Fruit fly (Drosophila melanogaster) whole organism, pupa: ENCODE results near the gene CG4820.

Experiments
- CG10348 ChIP-seq: fragments of 200-800 bp; sonication (Bioruptor generic); IDR thresholded peaks from 2 replicates; pipeline ENCODE4 v1.3.6; 2022; ENCODE audit warnings: missing biosample characterization, missing genetic modification characterization
- CG12605 ChIP-seq: fragments of 200-800 bp; sonication (Bioruptor generic); IDR thresholded peaks from 2 replicates; pipeline ENCODE4 v1.3.6; 2022; ENCODE audit warnings: missing biosample characterization, missing genetic modification characterization
- CG13204 ChIP-seq: fragments of 200-800 bp; sonication (Bioruptor generic); optimal IDR thresholded peaks from 2 replicates; lab custom pipeline; 2018; ENCODE audit warnings: missing biosample characterization, mild to moderate bottlenecking, missing genetic modification characterization, moderate library complexity
- CG14655 ChIP-seq: fragments of 200-800 bp; sonication (Bioruptor generic); optimal IDR thresholded peaks from 3 replicates; lab custom pipeline; 2017; ENCODE audit warnings: mild to moderate bottlenecking, missing biosample characterization, missing genetic modification reagents, missing genetic modification characterization
- CG15710 ChIP-seq: fragments of 200-800 bp; sonication (Bioruptor generic); optimal IDR thresholded peaks from 2 replicates; lab custom pipeline; 2018; ENCODE audit warnings: missing biosample characterization, mild to moderate bottlenecking, missing genetic modification characterization, moderate library complexity
- CG17806 ChIP-seq: fragments of 200-800 bp; sonication (Bioruptor generic); optimal IDR thresholded peaks from 2 replicates; lab custom pipeline; 2018; ENCODE audit warnings: missing biosample characterization, mild to moderate bottlenecking, missing genetic modification characterization, moderate library complexity
- CG32121 ChIP-seq: fragments of 200-800 bp; sonication (Bioruptor generic); IDR thresholded peaks from 2 replicates; pipeline ENCODE4 v1.3.6; 2022; ENCODE audit warnings: missing biosample characterization, missing genetic modification characterization
- CG34367 ChIP-seq: fragments of 200-800 bp; sonication (Bioruptor generic); optimal IDR thresholded peaks from 2 replicates; lab custom pipeline; 2018; ENCODE audit warnings: missing biosample characterization, mild to moderate bottlenecking, missing genetic modification characterization
- CG4496 ChIP-seq: fragments of 200-800 bp; sonication (Bioruptor generic); IDR thresholded peaks from 3 replicates; pipeline ENCODE4 v1.3.6; 2022; ENCODE audit warnings: missing biosample characterization, missing genetic modification characterization
- CG8159 ChIP-seq: fragments of 200-800 bp; sonication (Bioruptor generic); optimal IDR thresholded peaks from 3 replicates; lab custom pipeline; 2018; ENCODE audit warnings: missing biosample characterization, mild to moderate bottlenecking, missing genetic modification characterization, moderate library complexity
- CG8301 ChIP-seq: fragments of 200-800 bp; sonication (Bioruptor generic); optimal IDR thresholded peaks from 2 replicates; lab custom pipeline; 2018; ENCODE audit warnings: missing biosample characterization, mild to moderate bottlenecking, missing genetic modification characterization
- CG9948 ChIP-seq: fragments of 200-800 bp; sonication (Bioruptor generic); optimal IDR thresholded peaks from 2 replicates; lab custom pipeline; 2018; ENCODE audit warnings: missing biosample characterization, mild to moderate bottlenecking, missing genetic modification characterization, moderate library complexity
- D1 ChIP-seq: fragments of 200-800 bp; sonication (Bioruptor generic); optimal IDR thresholded peaks from 2 replicates; lab custom pipeline; 2018; ENCODE audit warnings: missing biosample characterization, mild to moderate bottlenecking, missing genetic modification characterization, moderate library complexity
- EcR ChIP-seq: fragments of 200-800 bp; sonication (Bioruptor generic); optimal IDR thresholded peaks from 3 replicates; lab custom pipeline; 2019; ENCODE audit warnings: missing biosample characterization, missing genetic modification characterization, mild to moderate bottlenecking, moderate library complexity, missing genetic modification reagents
- Ets98B ChIP-seq: fragments of 200-800 bp; sonication (Bioruptor generic); IDR thresholded peaks from 2 replicates; pipeline ENCODE4 v1.3.6; 2022; ENCODE audit warnings: missing biosample characterization, missing genetic modification characterization
- Pif1A ChIP-seq: fragments of 200-800 bp; sonication (Bioruptor generic); optimal IDR thresholded peaks from 3 replicates; lab custom pipeline; 2016; ENCODE audit warnings: missing biosample characterization, missing genetic modification characterization
- Pif1B ChIP-seq: fragments of 200-800 bp; sonication (Bioruptor generic); optimal IDR thresholded peaks from 3 replicates; lab custom pipeline; 2016; ENCODE audit warnings: missing biosample characterization, missing genetic modification characterization
- Snoo ChIP-seq: fragments of 200-800 bp; sonication (Bioruptor generic); optimal IDR thresholded peaks from 3 replicates; lab custom pipeline; 2017; ENCODE audit warnings: missing biosample characterization, mild to moderate bottlenecking, missing genetic modification characterization, inconsistent platforms
- fd96Ca ChIP-seq: fragments of 200-800 bp; sonication (Bioruptor generic); IDR thresholded peaks from 3 replicates; pipeline ENCODE4 v1.3.6; 2022; ENCODE audit warnings: missing biosample characterization, missing genetic modification characterization
- gl ChIP-seq: fragments of 200-800 bp; sonication (Bioruptor generic); optimal IDR thresholded peaks from 2 replicates; lab custom pipeline; 2018; ENCODE audit warnings: missing biosample characterization, mild to moderate bottlenecking, missing genetic modification characterization
- rn ChIP-seq: fragments of 200-800 bp; sonication (Bioruptor generic); IDR thresholded peaks from 2 replicates; pipeline ENCODE4 v1.3.6; 2022; ENCODE audit warnings: missing biosample characterization, missing genetic modification characterization

Gene CG4820

DNA sequence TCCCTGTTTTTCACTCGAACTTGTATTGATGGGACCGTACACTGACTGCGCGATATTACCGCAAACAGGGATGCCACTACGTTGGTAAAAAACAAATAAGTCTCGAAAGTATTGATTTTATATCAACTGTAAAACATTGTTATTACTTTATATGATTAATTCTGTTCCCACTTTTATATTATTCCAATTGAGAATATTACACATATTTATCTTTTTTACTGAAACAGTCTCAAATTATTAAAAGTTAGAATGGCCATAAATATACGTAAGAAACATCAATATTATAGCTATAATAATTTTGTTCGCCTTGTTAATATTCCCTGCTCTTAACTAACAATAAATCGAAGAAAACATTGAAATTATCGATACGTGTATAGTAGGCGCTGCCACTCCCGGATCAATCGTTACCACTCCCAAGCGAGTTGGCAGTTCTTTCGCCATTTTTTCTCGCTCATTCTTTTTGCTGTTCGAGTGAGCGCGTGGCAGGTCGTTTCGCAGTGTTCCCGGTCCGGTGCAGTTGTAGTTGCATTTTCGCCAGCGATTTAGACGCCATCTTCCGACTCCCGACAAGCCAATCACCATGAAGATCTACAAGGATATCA lies 6.4 kb upstream of the CG4820 start, which contains the start of the genes SdhC and Tctp:
SdhC (minus strand) TSS at position 49 of the 602 bp plus-strand sequence.
Tctp (plus strand) TSS at position 447 of the 602 bp plus-strand sequence.
- TF ChIP-seq CG15710 (tag; lab: Kevin White, UChicago), result peak; percentile 18
- TF ChIP-seq CG9948 (tag; lab: Kevin White, UChicago), result peak; percentile 3
- TF ChIP-seq CG32121 (GFP tag; lab: Robert Waterston, UW), result no peak
- TF ChIP-seq Pif1A (GFP tag; lab: Kevin White, UChicago), result peak; percentile 52
- no peak for TF ChIP-seq CG4496 (GFP tag; lab: Robert Waterston, UW)
- peak; percentile 15 for TF ChIP-seq CG8301 (tag; lab: Kevin White, UChicago)
- TF ChIP-seq gl, result no peak
- TF ChIP-seq EcR (GFP tag; lab: Kevin White, UChicago), result no peak
- peak; percentile 4 for TF ChIP-seq Snoo
- peak; percentile 47 for TF ChIP-seq CG8159 (tag; lab: Kevin White, UChicago)
- TF ChIP-seq CG34367, result peak; percentile 4
- TF ChIP-seq CG13204, result no peak
- peak; percentile 36 for TF ChIP-seq Ets98B
- TF ChIP-seq Pif1B (GFP tag; lab: Kevin White, UChicago), result peak; percentile 14

DNA sequence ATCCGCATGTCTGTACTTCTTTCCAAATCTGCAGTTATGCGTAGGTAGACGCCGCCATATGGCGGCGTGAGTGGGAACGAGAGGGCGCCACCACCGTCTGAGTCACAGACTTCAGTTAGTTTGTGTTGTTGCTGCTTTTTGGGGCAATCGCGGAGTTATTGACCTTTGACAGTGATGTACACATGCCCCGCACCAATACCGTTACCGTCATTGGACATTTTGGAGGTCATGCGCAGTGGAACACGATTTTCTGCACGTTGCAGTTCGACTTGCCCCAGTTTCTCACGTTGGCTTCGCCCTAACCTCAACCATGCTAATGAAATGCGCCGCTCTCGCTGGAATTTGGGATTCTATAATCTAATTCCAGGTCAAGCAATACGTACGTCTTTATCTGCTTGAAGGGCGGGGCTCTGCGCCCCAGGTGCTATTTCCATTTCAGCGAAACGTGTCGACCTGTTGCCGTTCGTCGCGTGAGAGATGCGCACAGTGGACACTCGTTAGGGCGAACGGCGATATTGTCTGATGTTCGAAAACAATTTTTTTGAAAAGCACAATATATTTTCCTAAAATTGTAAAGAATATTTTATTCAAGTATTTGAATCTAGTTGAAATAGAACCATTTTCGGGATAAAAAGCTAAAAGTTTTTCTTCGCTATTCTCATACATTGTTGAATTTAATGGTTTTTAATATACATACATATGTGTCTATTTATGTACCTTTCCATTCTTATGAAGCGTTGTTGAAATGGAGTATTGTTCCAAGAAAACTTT lies 4.9 kb upstream of the CG4820 start:
- TF ChIP-seq CG10348 (GFP tag; lab: Robert Waterston, UW) (no peak), rn (GFP tag; lab: Robert Waterston, UW) (peak; percentile 27; the same call in 1 of the 2 replicates), Pif1A (GFP tag; lab: Kevin White, UChicago) (peak; percentile 66), Pif1B (GFP tag; lab: Kevin White, UChicago) (peak; percentile 41), gl (no peak), Snoo (peak; percentile 56), CG14655 (GFP tag; lab: Kevin White, UChicago) (no peak), CG12605 (GFP tag; lab: Robert Waterston, UW) (peak; percentile 78), CG9948 (tag; lab: Kevin White, UChicago) (peak; percentile 44), CG17806 (tag; lab: Kevin White, UChicago) (peak; percentile 61), fd96Ca (GFP tag; lab: Robert Waterston, UW) (no peak; the same call in 2 of the 3 replicates), CG8301 (tag; lab: Kevin White, UChicago) (peak; percentile 59), CG34367 (peak; percentile 29), Ets98B (peak; percentile 62), CG32121 (GFP tag; lab: Robert Waterston, UW) (peak; percentile 73), D1 (tag; lab: Kevin White, UChicago) (no peak), CG8159 (tag; lab: Kevin White, UChicago) (peak; percentile 58), CG4496 (GFP tag; lab: Robert Waterston, UW) (peak; percentile 65; the same call in 2 of the 3 replicates), CG15710 (tag; lab: Kevin White, UChicago) (peak; percentile 58), CG13204 (no peak), EcR (GFP tag; lab: Kevin White, UChicago) (peak; percentile 95)

- TF ChIP-seq CG34367 (peak; percentile 45), CG32121 (GFP tag; lab: Robert Waterston, UW) (peak; percentile 10; the same call in 1 of the 2 replicates), CG9948 (tag; lab: Kevin White, UChicago) (peak; percentile 58), CG15710 (tag; lab: Kevin White, UChicago) (peak; percentile 62), CG13204 (no peak), Snoo (peak; percentile 35), CG12605 (GFP tag; lab: Robert Waterston, UW) (peak; percentile 55), CG8301 (tag; lab: Kevin White, UChicago) (peak; percentile 47), Pif1B (GFP tag; lab: Kevin White, UChicago) (peak; percentile 39), gl (no peak), CG4496 (GFP tag; lab: Robert Waterston, UW) (peak; percentile 51; the same call in 1 of the 3 replicates), CG10348 (GFP tag; lab: Robert Waterston, UW) (no peak), fd96Ca (GFP tag; lab: Robert Waterston, UW) (no peak), rn (GFP tag; lab: Robert Waterston, UW) (0 out of 2 replicates have a peak, but pooled peaks have one; percentile 12), CG14655 (GFP tag; lab: Kevin White, UChicago) (no peak), CG8159 (tag; lab: Kevin White, UChicago) (peak; percentile 66), EcR (GFP tag; lab: Kevin White, UChicago) (peak; percentile 33), CG17806 (tag; lab: Kevin White, UChicago) (peak; percentile 45), Ets98B (peak; percentile 35; the same call in 1 of the 2 replicates), Pif1A (GFP tag; lab: Kevin White, UChicago) (no peak), D1 (tag; lab: Kevin White, UChicago) (no peak)
Measured at dm6 chr3R:11214449-11214950, 1.8 kb upstream of the CG4820 start, which contains the start of gene ZnT86D. Gene ZnT86D (minus strand): TSS chr3R:11214539.

- no peak for TF ChIP-seq CG34367
- 0 out of 3 replicates have a peak, but pooled peaks have one; percentile 21 for TF ChIP-seq CG4496 (GFP tag; lab: Robert Waterston, UW)
Measured at dm6 chr3R:11219883-11220282, 3.5 kb downstream of the CG4820 start, which contains the start of gene CG6689. Gene CG6689 (minus strand): TSS chr3R:11220064.
